Fruit fly (Drosophila melanogaster) whole organism, embryonic: Measurements from ENCODE around the gene org-1.

Experiments used
- Atf-2 ChIP-seq: fragments of 200-800 bp; sonication (Bioruptor generic); optimal IDR thresholded peaks from 2 replicates; lab custom pipeline; 2016; ENCODE audit warnings: missing biosample characterization, missing genetic modification characterization
- BEAF-32 ChIP-seq: fragments of 200-800 bp; sonication (Bioruptor generic); optimal IDR thresholded peaks from 3 replicates; lab custom pipeline; 2017; ENCODE audit warnings: missing biosample characterization, missing genetic modification characterization, mild to moderate bottlenecking, moderate library complexity, missing genetic modification reagents
- CG10147 ChIP-seq: fragments of 200-800 bp; sonication (Bioruptor generic); optimal IDR thresholded peaks from 2 replicates; lab custom pipeline; 2019; ENCODE audit warnings: missing biosample characterization, mild to moderate bottlenecking, missing genetic modification characterization, moderate library complexity
- CG11093 ChIP-seq: fragments of 200-800 bp; sonication (Bioruptor generic); IDR thresholded peaks from 3 replicates; pipeline ENCODE4 v1.3.6; 2022; ENCODE audit warnings: missing biosample characterization, missing genetic modification characterization
- CG11723 ChIP-seq: fragments of 200-800 bp; sonication (Bioruptor generic); optimal IDR thresholded peaks from 2 replicates; lab custom pipeline; 2017; ENCODE audit warnings: missing biosample characterization, mild to moderate bottlenecking, missing genetic modification characterization
- CG17385 ChIP-seq: fragments of 200-800 bp; sonication (Bioruptor generic); optimal IDR thresholded peaks from 3 replicates; lab custom pipeline; 2018; ENCODE audit warnings: missing biosample characterization, mild to moderate bottlenecking, missing genetic modification characterization
- CG18011 ChIP-seq: fragments of 200-800 bp; sonication (Bioruptor generic); optimal IDR thresholded peaks from 2 replicates; lab custom pipeline; 2017; ENCODE audit warnings: missing biosample characterization, missing genetic modification characterization, mild to moderate bottlenecking, moderate library complexity, missing genotype
- CG2202 ChIP-seq: fragments of 200-800 bp; sonication (Bioruptor generic); optimal IDR thresholded peaks from 2 replicates; lab custom pipeline; 2018; ENCODE audit warnings: missing biosample characterization, mild to moderate bottlenecking, missing genetic modification characterization
- CG31365 ChIP-seq: fragments of 200-800 bp; sonication (Bioruptor generic); optimal IDR thresholded peaks from 2 replicates; lab custom pipeline; 2018; ENCODE audit warnings: missing biosample characterization, mild to moderate bottlenecking, missing genetic modification characterization
- CG32772 ChIP-seq: fragments of 200-800 bp; sonication (Bioruptor generic); IDR thresholded peaks from 2 replicates; pipeline ENCODE4 v1.3.6; 2022; ENCODE audit warnings: missing biosample characterization, missing genetic modification characterization
- CG3995 ChIP-seq: fragments of 200-800 bp; sonication (Bioruptor generic); optimal IDR thresholded peaks from 3 replicates; lab custom pipeline; 2016; ENCODE audit warnings: missing biosample characterization, missing genetic modification characterization
- CG4424 ChIP-seq: fragments of 200-800 bp; sonication (Bioruptor generic); optimal IDR thresholded peaks from 3 replicates; lab custom pipeline; 2016; ENCODE audit warnings: missing biosample characterization, missing genetic modification characterization
- CG5953 ChIP-seq: fragments of 200-800 bp; sonication (Bioruptor generic); IDR thresholded peaks from 2 replicates; pipeline ENCODE4 v1.3.6; 2022; ENCODE audit warnings: missing biosample characterization, missing genetic modification characterization
- CG7786 ChIP-seq: fragments of 200-800 bp; sonication (Bioruptor generic); optimal IDR thresholded peaks from 2 replicates; lab custom pipeline; 2016; ENCODE audit warnings: missing biosample characterization, missing genetic modification characterization
- D19A ChIP-seq: fragments of 200-800 bp; optimal IDR thresholded peaks from 3 replicates; lab custom pipeline; 2019; ENCODE audit warnings: missing biosample characterization, mild to moderate bottlenecking, missing genetic modification characterization, moderate library complexity
- Dp ChIP-seq: fragments of 200-800 bp; sonication (Bioruptor generic); optimal IDR thresholded peaks from 2 replicates; lab custom pipeline; 2018; ENCODE audit warnings: missing biosample characterization, mild to moderate bottlenecking, missing genetic modification characterization, moderate library complexity
- E2f2 ChIP-seq: fragments of 200-800 bp; sonication (Bioruptor generic); IDR thresholded peaks from 2 replicates; pipeline ENCODE4 v1.3.6; 2022; ENCODE audit warnings: missing biosample characterization, missing genetic modification characterization
- H15 ChIP-seq: fragments of 200-800 bp; sonication (Bioruptor generic); IDR thresholded peaks from 3 replicates; pipeline ENCODE4 v1.3.6; 2022; ENCODE audit warnings: missing biosample characterization, missing genetic modification characterization
- HmgZ ChIP-seq: fragments of 200-800 bp; sonication (Bioruptor generic); optimal IDR thresholded peaks from 2 replicates; lab custom pipeline; 2018; ENCODE audit warnings: missing biosample characterization, mild to moderate bottlenecking, missing genetic modification characterization
- MBD-R2 ChIP-seq: fragments of 200-800 bp; sonication (Bioruptor generic); IDR thresholded peaks from 2 replicates; pipeline ENCODE4 v1.3.6; 2022; ENCODE audit warnings: missing biosample characterization, missing genetic modification characterization
- Neu2 ChIP-seq: fragments of 200-800 bp; sonication (Bioruptor generic); optimal IDR thresholded peaks from 3 replicates; lab custom pipeline; 2016; ENCODE audit warnings: missing biosample characterization, missing genetic modification characterization, borderline replicate concordance
- Sin3A ChIP-seq: fragments of >200 bp; optimal IDR thresholded peaks from 2 replicates; lab custom pipeline; 2018
- TFAM ChIP-seq: fragments of 200-800 bp; sonication (Bioruptor generic); optimal IDR thresholded peaks from 2 replicates; lab custom pipeline; 2017; ENCODE audit warnings: missing biosample characterization, missing genetic modification characterization, inconsistent platforms
- Trl ChIP-seq, 3 experiments: fragments of >200 bp in 2 of 3; fragments of 200-800 bp in 1 of 3; sonication (Bioruptor generic) in 1 of 3; optimal IDR thresholded peaks; 2 replicates in 1 of 3; 3 replicates in 2 of 3; lab custom pipeline; 2016 to 2017; ENCODE audit warnings: missing biosample characterization in 1 of 3, missing genetic modification characterization in 1 of 3
- Xbp1 ChIP-seq: fragments of 200-800 bp; sonication (Bioruptor generic); optimal IDR thresholded peaks from 3 replicates; lab custom pipeline; 2016; ENCODE audit warnings: missing biosample characterization, mild to moderate bottlenecking, missing genetic modification characterization
- bowl ChIP-seq: fragments of 200-800 bp; sonication (Bioruptor generic); IDR thresholded peaks from 2 replicates; pipeline ENCODE4 v1.3.6; 2022; ENCODE audit warnings: missing biosample characterization, missing genetic modification characterization
- cato ChIP-seq: fragments of 200-800 bp; sonication (Bioruptor generic); optimal IDR thresholded peaks from 2 replicates; lab custom pipeline; 2016; ENCODE audit warnings: missing biosample characterization, missing genetic modification characterization, borderline replicate concordance
- crc ChIP-seq: fragments of 200-800 bp; sonication (Bioruptor generic); optimal IDR thresholded peaks from 2 replicates; lab custom pipeline; 2016; ENCODE audit warnings: missing biosample characterization, missing genetic modification characterization
- esg ChIP-seq: fragments of 200-800 bp; sonication (Bioruptor generic); conservative IDR thresholded peaks from 2 replicates; pipeline ENCODE4 v1.3.6; 2022; ENCODE audit warnings: missing biosample characterization, missing genetic modification characterization
- eve ChIP-seq, 2 experiments: fragments of >200 bp; optimal IDR thresholded peaks; 2 replicates each; lab custom pipeline; 2017; ENCODE audit warnings: missing biosample characterization in 2 of 2, missing genetic modification characterization in 2 of 2
- gcm2 ChIP-seq: fragments of 200-800 bp; sonication (Bioruptor generic); optimal IDR thresholded peaks from 2 replicates; lab custom pipeline; 2016; ENCODE audit warnings: missing biosample characterization, missing genetic modification characterization
- ind ChIP-seq: fragments of 200-800 bp; sonication (Bioruptor generic); optimal IDR thresholded peaks from 3 replicates; lab custom pipeline; 2016; ENCODE audit warnings: missing biosample characterization, missing genetic modification characterization
- klu ChIP-seq: fragments of 200-800 bp; sonication (Bioruptor generic); IDR thresholded peaks from 2 replicates; pipeline ENCODE4 v1.3.6; 2022; ENCODE audit warnings: missing biosample characterization, missing genetic modification characterization
- lilli ChIP-seq: fragments of 200-800 bp; sonication (Bioruptor generic); optimal IDR thresholded peaks from 3 replicates; lab custom pipeline; 2016; ENCODE audit warnings: missing biosample characterization, missing genetic modification characterization
- lov ChIP-seq, 2 experiments: fragments of 200-800 bp in 1 of 2; fragments of >200 bp in 1 of 2; sonication (Bioruptor generic) in 1 of 2; IDR thresholded peaks in 1 of 2; optimal IDR thresholded peaks in 1 of 2; 2 replicates in 1 of 2; 3 replicates in 1 of 2; pipeline versions ENCODE4 v1.3.6 to Lab custom; 2017 to 2022; ENCODE audit warnings: missing biosample characterization in 1 of 2, missing genetic modification characterization in 1 of 2
- mam ChIP-seq: fragments of 200-800 bp; sonication (Bioruptor generic); optimal IDR thresholded peaks from 3 replicates; lab custom pipeline; 2016; ENCODE audit warnings: missing biosample characterization, missing genetic modification characterization
- onecut ChIP-seq: fragments of 200-800 bp; sonication (Bioruptor generic); IDR thresholded peaks from 2 replicates; pipeline ENCODE4 v1.3.6; 2022; ENCODE audit warnings: missing biosample characterization, missing genetic modification characterization
- pfk ChIP-seq: fragments of 200-800 bp; sonication (Bioruptor generic); optimal IDR thresholded peaks from 2 replicates; lab custom pipeline; 2018; ENCODE audit warnings: missing biosample characterization, mild to moderate bottlenecking, missing genetic modification characterization, moderate library complexity
- phol ChIP-seq: fragments of 200-800 bp; sonication (Bioruptor generic); optimal IDR thresholded peaks from 3 replicates; lab custom pipeline; 2018; ENCODE audit warnings: missing biosample characterization, mild to moderate bottlenecking, missing genetic modification characterization, moderate library complexity
- prd ChIP-seq, 3 experiments: fragments of >200 bp in 2 of 3; fragments of 200-800 bp in 1 of 3; sonication (Bioruptor generic) in 1 of 3; optimal IDR thresholded peaks in 2 of 3; IDR thresholded peaks in 1 of 3; 2 replicates in 2 of 3; 3 replicates in 1 of 3; pipeline versions ENCODE4 v1.3.6 to Lab custom; 2017 to 2022; ENCODE audit warnings: missing biosample characterization in 1 of 3, missing genetic modification characterization in 1 of 3
- pzg ChIP-seq: fragments of 200-800 bp; sonication (Bioruptor generic); optimal IDR thresholded peaks from 3 replicates; lab custom pipeline; 2018; ENCODE audit warnings: missing biosample characterization, mild to moderate bottlenecking, missing genetic modification characterization, moderate library complexity
- repo ChIP-seq: fragments of 200-800 bp; sonication (Bioruptor generic); optimal IDR thresholded peaks from 2 replicates; lab custom pipeline; 2016; ENCODE audit warnings: missing biosample characterization, missing genetic modification characterization
- scrt ChIP-seq: fragments of 200-800 bp; sonication (Bioruptor generic); optimal IDR thresholded peaks from 2 replicates; lab custom pipeline; 2018; ENCODE audit warnings: missing biosample characterization, mild to moderate bottlenecking, missing genetic modification characterization, moderate library complexity
- trem ChIP-seq: fragments of 200-800 bp; optimal IDR thresholded peaks from 3 replicates; lab custom pipeline; 2019; ENCODE audit warnings: missing biosample characterization, mild to moderate bottlenecking, missing genetic modification characterization, moderate library complexity
- trh ChIP-seq: fragments of 200-800 bp; sonication (Bioruptor generic); optimal IDR thresholded peaks from 2 replicates; lab custom pipeline; 2016; ENCODE audit warnings: missing biosample characterization, missing genetic modification characterization
- ttk ChIP-seq: fragments of 200-800 bp; sonication (Bioruptor generic); IDR thresholded peaks from 2 replicates; pipeline ENCODE4 v2.1.2; 2022; ENCODE audit warnings: missing biosample characterization, missing genetic modification characterization
- twi ChIP-seq: fragments of 200-800 bp; optimal IDR thresholded peaks from 2 replicates; lab custom pipeline; 2019; ENCODE audit warnings: missing biosample characterization, mild to moderate bottlenecking, missing genetic modification characterization, moderate library complexity
- tx ChIP-seq: fragments of 200-800 bp; sonication (Bioruptor generic); optimal IDR thresholded peaks from 2 replicates; lab custom pipeline; 2016; ENCODE audit warnings: missing biosample characterization, missing genetic modification characterization
- zf30C ChIP-seq: fragments of 200-800 bp; sonication (Bioruptor generic); optimal IDR thresholded peaks from 3 replicates; lab custom pipeline; 2018; ENCODE audit warnings: missing biosample characterization, mild to moderate bottlenecking, missing genetic modification characterization

Gene org-1

dm6 chrX:8464378-8465036 is 9.6 kb upstream of the org-1 start, which contains the start of gene Sptr (continued):
- peak; percentile 91 for TF ChIP-seq HmgZ
- peak; percentile 76 for TF ChIP-seq phol (tag; lab: Kevin White, UChicago)
- TF ChIP-seq CG7786 (GFP tag; lab: Kevin White, UChicago) = peak; percentile 81
- TF ChIP-seq CG32772 (GFP tag; lab: Robert Waterston, UW) = peak; percentile 84
- TF ChIP-seq trem (tag; lab: Kevin White, UChicago) = peak; percentile 42
- TF ChIP-seq eve (GFP tag; optimal IDR thresholded peaks at IDR 0.05; lab: Kevin White, UChicago) = no peak
- peak; percentile 92 for TF ChIP-seq CG18011 (GFP tag; lab: Kevin White, UChicago)
- TF ChIP-seq pzg (GFP tag; lab: Kevin White, UChicago) = peak; percentile 12
- peak; percentile 86 for TF ChIP-seq ind (GFP tag; lab: Kevin White, UChicago)
- TF ChIP-seq crc (GFP tag; lab: Kevin White, UChicago) = peak; percentile 56
- TF ChIP-seq lov (optimal IDR thresholded peaks at IDR 0.05; lab: Kevin White, UChicago) = no peak
- 0 out of 3 replicates have a peak, but pooled peaks have one; percentile 26 for TF ChIP-seq lov (GFP tag; IDR thresholded peaks at IDR 0.05; lab: Robert Waterston, UW)
- TF ChIP-seq repo (GFP tag; lab: Kevin White, UChicago) = peak; percentile 59
- peak; percentile 62 for TF ChIP-seq CG3995 (GFP tag; lab: Kevin White, UChicago)
- TF ChIP-seq prd (optimal IDR thresholded peaks at IDR 0.05; lab: Kevin White, UChicago) = no peak
- peak; percentile 85 for TF ChIP-seq prd (GFP tag; IDR thresholded peaks at IDR 0.05; lab: Robert Waterston, UW)
- no peak for TF ChIP-seq TFAM
- TF ChIP-seq scrt (GFP tag; lab: Kevin White, UChicago) = peak; percentile 89
- TF ChIP-seq cato (GFP tag; lab: Kevin White, UChicago) = peak; percentile 43
- TF ChIP-seq Neu2 (GFP tag; lab: Kevin White, UChicago) = no peak
- TF ChIP-seq CG5953 = peak; percentile 75
- peak; percentile 82 for TF ChIP-seq ttk (GFP tag; lab: Robert Waterston, UW)
- TF ChIP-seq BEAF-32 (GFP tag; lab: Kevin White, UChicago) = no peak
- TF ChIP-seq klu (GFP tag; lab: Robert Waterston, UW) = peak; percentile 81
- no peak for TF ChIP-seq gcm2 (GFP tag; lab: Kevin White, UChicago)
- TF ChIP-seq D19A (tag; lab: Kevin White, UChicago) = peak; percentile 79
- peak; percentile 84 for TF ChIP-seq bowl (GFP tag; lab: Robert Waterston, UW)
- TF ChIP-seq zf30C = no peak
- peak; percentile 63 for TF ChIP-seq onecut (GFP tag; lab: Robert Waterston, UW)
- TF ChIP-seq CG4424 (GFP tag; lab: Kevin White, UChicago) = peak; percentile 74
- peak; percentile 92 for TF ChIP-seq lilli (GFP tag; lab: Kevin White, UChicago)
- no peak for TF ChIP-seq pfk (GFP tag; lab: Kevin White, UChicago)
- peak; percentile 55 for TF ChIP-seq CG31365 (tag; lab: Kevin White, UChicago)
- peak; percentile 35 to 75 for TF ChIP-seq Trl (optimal IDR thresholded peaks at IDR 0.05; lab: Kevin White, UChicago)
- peak; percentile 59 for TF ChIP-seq Trl (GFP tag; optimal IDR thresholded peaks at IDR 0.05; lab: Kevin White, UChicago)
- peak; percentile 86 for TF ChIP-seq mam (GFP tag; lab: Kevin White, UChicago)
- TF ChIP-seq Sin3A (lab: Kevin White, UChicago) = no peak
- TF ChIP-seq MBD-R2 = peak; percentile 80
- TF ChIP-seq twi (tag; lab: Kevin White, UChicago) = peak; percentile 32
- peak; percentile 77 for TF ChIP-seq E2f2 (GFP tag; lab: Robert Waterston, UW)
- TF ChIP-seq CG2202 (tag; lab: Kevin White, UChicago) = no peak
- no peak for TF ChIP-seq Dp
- TF ChIP-seq CG17385 (GFP tag; lab: Kevin White, UChicago) = peak; percentile 84
- TF ChIP-seq CG11723 (GFP tag; lab: Kevin White, UChicago) = peak; percentile 68
- peak; percentile 76 for TF ChIP-seq CG11093 (GFP tag; lab: Robert Waterston, UW)
- TF ChIP-seq trh (GFP tag; lab: Kevin White, UChicago) = peak; percentile 55
- peak; percentile 59 for TF ChIP-seq tx
- peak; percentile 91 for TF ChIP-seq CG10147 (GFP tag; lab: Kevin White, UChicago)
- peak; percentile 85 for TF ChIP-seq esg (GFP tag; lab: Robert Waterston, UW)
- peak; percentile 37 for TF ChIP-seq Atf-2 (GFP tag; lab: Kevin White, UChicago)
- peak; percentile 88 for TF ChIP-seq Xbp1
- peak; percentile 90 for TF ChIP-seq H15 (GFP tag; lab: Robert Waterston, UW)
